Worm (Caenorhabditis elegans): Measurements from ENCODE around the gene pstk-1.

The pstk-1 gene

DNA sequence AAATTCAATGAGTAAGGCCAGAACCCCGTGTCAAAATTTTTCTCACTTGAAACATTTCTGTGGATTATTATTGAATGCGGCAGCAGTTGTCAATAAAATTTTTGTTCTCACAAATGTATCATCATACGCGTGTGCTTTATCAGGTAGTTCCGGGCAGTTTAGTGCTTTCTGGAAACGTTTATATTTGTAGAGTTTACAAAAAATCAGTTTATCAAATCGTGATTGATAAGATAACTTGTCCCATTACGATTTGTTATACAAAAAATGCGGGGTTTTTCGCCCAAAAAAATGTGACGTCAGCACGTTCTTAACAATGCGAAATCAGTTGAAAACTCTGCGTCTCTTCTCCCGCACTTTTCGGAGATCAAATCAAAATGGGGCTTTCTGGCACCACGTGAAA, 21.2 kb upstream of the pstk-1 start:
- no peak for TF ChIP-seq unc-62 (GFP tag; optimal IDR thresholded peaks at IDR 0.05)

DNA sequence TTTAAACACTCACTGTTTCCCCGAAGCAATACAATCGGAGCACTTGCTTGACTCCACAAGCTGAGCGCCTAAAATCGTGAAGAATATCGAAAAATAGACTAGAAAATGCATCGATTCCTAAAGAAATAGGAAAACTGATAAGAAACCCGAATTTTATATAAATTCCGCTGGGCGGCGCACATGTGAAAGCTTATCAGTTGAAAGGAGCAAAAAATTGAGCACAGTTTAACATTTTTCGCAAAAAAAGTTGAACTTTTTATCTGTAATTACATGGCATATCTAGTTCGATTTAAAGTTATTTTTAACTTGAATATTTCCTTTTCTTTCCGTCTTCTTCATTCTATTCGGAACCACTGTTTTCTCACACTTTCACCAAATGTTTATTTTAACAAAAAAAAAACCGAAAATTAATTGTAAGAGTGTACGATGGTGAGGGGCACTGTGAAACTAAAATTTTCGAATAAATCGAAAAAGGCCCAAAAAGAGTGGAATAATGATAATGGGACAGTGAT, 20.4 kb upstream of the pstk-1 start, which contains the start of gene Y49E10.18:
TSS of gene Y49E10.18 (minus strand) at position 116 of the 512 bp plus-strand sequence.
- no peak for TF ChIP-seq unc-62 (GFP tag; optimal IDR thresholded peaks at IDR 0.05)

DNA sequence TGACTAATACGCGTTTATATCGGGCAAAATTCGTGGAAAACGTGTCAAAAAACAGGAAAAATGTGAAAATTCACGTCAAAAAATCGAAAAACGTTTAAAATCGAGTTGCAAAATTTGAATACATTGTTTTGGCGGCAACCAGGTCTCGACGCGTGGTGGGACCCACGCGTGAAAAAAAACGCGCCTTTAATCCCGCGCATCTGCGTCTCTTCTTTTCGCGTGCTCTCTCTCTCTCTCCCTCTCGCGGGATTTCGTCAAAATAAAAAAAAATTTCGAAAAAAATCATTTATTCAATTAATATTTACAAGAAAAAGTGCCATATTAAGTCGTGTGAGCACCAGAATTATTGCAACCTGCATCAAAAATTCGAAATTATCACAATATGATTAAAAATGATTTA, 13.1 kb upstream of the pstk-1 start, which contains the start of gene ani-1:
TSS of gene ani-1 (minus strand) at position 61 of the 400 bp plus-strand sequence.
- TF ChIP-seq unc-62 (GFP tag; optimal IDR thresholded peaks at IDR 0.05), result no peak

DNA sequence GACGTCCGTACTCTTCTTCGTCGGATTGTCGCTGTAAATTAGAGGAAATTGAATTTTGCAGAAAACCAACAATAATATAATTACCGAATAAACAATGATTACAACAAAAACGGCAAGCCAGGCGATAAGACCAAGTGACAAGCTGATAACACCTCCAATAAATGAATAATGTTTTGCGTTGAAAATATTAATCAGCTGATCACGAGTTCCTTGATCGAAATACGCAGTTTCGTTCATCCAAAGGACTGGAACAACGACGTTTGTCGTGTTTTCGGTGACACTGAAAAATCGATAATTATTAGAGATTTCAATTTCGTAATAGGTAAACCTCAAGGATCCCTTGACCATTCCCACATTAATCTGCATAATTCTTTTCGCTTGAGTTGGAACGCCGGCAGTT, 12.6 kb upstream of the pstk-1 start:
- TF ChIP-seq unc-62 (GFP tag; optimal IDR thresholded peaks at IDR 0.05), result no peak

DNA sequence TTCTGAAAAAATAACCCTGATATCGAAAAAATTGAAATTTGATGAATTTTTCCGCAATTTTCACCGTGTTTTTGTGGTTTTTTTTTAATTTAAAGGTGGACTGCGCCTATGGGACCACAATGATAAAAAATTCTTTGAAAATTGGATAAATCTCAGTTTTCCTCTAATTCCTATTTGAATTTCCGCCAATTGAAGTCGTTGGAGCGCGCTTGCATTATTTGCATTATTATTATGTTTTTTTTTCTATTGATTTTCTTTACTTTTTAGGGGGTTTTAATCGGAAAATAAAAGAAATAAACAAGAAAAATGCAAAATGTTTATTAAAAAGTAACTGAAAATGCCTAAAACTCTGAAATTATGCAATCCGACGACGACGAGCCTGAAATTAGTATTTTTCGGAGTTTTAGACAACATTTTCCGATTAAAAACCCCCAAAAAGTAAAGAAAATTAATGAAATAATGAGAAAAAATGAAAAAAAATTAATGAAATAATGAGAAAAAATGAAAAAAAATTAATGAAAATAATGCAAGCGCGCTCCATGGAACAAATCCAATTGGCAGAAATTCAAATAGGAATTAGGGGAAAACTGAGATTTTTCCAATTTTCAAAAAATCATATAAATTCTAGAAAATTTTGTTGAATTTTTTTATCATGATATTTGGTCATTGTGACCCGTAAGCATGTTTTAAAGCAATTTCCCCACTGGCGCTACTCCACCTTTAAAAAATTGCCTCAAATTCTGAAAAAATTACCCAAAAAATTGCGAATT, 10.6 kb upstream of the pstk-1 start:
- TF ChIP-seq unc-62 (GFP tag; optimal IDR thresholded peaks at IDR 0.05), result no peak

DNA sequence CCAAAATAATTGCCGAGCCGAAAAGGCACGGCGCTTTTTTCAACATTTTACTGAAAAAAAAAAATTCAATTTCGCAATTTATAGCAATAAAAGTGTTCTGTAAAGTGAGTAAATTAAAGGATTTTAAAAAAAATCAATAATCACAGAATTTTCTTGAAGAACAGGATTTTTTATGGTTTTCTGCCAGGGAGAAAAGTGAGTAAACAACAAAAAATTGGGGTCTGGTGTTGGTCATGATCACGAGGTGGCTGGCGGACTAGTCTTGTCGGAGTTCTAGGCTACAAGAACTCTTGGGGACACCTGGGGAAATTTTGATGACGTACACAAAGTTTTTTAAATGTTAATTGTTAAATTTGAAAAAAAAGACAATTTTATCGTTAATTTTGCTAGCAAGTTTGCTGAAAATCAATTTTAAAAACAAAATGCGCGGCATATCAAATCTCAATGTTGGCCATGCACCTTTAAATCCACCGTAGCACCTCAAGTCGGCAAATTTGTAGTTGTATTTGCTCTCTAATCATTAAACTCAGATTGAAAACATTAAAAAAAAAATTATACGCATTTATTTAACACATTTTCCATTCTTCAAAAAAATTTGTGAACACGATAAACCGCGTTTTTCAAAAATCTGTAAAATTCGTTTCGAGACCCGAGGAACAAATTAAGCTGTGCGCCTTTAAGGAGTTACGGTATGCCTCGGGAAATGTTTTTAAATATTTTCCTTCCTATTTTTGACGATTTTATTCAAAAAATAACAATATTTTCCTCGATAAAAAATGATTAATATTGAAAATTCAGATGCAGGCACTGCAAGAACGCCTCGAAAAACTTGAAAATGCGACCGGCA, 9.4 kb upstream of the pstk-1 start, which contains the start of the genes scav-3 and Y49E10.21:
TSS of gene scav-3 (minus strand) at position 50 of the 847 bp plus-strand sequence.
TSS of gene Y49E10.21 (plus strand) at position 797 of the 847 bp plus-strand sequence.
- no peak for TF ChIP-seq unc-62 (GFP tag; optimal IDR thresholded peaks at IDR 0.05)

DNA sequence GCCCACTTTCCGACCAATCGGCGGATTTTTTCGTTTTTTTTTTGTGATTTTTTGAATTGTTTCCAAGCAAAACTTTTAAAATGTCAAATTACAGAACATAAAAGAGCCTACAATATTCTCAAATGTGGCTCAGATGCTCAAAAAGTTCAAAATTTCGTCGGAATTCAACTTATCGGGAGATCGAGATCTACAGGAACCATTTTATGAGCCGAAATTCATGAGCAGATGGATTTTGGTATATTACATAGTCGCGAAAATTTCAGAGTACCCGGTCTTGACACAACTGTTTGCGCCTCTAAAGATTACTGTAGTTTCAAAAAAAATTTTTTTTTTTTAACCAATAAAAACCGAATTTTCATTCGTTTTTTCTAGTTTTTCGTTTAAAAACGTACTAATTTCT, 7.4 kb upstream of the pstk-1 start:
- no peak for TF ChIP-seq unc-62 (GFP tag; optimal IDR thresholded peaks at IDR 0.05)

DNA sequence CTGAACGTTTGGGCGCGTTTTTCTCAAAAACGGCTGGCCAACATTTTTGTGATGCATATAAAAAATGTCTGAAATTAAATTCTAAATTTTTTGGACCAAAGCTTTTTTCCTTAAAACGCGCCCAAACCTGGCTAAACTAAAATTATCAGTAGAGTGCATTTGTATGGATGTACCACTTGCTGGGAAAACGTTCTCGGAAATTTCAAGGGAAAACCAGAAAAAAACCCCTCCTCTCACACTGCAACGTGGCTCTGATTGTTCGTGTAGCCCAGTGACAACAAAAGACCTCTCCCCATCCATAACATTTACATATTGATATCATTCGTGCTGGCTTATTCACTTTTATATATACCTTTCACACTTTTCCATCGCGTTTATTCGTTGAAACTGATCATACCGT, 2.5 kb downstream of the pstk-1 start, which contains the start of gene Y49E10.29:
TSS of gene Y49E10.29 (plus strand) at position 301 of the 400 bp plus-strand sequence.
- TF ChIP-seq unc-62 (GFP tag; optimal IDR thresholded peaks at IDR 0.05), result no peak

DNA sequence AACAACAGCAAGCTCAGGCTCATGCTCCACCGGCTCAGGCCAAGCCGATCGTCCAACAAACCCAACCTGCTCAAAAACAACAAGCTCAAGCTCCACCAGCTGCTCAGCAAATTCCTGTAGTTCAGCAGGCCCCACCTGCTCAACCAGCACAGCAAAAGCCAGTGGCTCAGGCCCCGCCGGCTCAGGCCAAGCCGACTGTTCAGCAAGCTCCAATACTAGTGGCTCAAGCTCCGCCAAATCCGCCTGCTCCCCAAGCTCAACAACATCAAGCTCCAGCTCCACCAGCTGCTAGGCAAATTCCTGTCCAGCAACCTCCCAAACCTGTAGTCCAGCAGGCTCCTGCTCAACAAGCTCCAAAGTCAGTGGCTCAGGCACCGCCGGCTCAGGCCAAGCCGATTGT, 3.4 kb downstream of the pstk-1 start:
- no peak for TF ChIP-seq unc-62 (GFP tag; optimal IDR thresholded peaks at IDR 0.05)

DNA sequence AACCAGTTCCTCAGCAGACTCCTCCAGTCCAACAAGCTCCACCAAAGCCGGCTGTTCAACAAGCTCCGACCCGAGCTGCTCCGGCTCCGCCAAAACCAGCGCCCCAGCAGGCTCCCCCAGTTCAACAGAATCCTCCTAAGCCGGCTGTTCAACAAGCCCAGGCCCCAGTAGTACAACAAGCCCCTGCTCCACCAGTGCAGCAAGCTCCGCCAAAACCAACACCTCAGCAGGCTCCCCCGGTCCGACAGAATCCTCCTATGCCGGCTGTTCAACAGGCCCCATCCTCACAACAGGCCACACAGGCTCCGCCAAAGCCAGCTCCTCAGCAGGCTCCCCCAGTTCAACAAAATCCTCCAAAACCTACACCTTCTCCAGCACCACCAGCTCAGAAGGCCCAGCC, 4.2 kb downstream of the pstk-1 start:
- no peak for TF ChIP-seq unc-62 (GFP tag; optimal IDR thresholded peaks at IDR 0.05)

DNA sequence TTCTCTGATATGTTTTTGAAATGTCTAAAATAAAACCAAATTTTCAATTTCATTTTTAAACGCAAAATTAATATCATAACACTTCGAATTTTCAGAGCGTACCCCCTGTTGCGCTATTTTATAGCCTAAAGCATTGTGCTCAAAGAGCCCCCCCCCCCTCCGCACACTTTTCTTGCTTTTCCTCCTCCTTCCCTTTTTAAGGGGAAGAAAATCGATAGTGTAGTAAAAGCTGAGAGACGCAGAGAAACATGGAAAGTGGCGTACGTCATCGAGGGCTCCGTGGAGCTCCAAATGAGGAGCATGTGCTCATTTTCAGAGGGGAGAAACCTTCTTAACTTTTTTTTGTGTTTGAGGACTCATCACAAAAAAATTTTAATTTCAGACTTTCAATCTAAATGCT, 6.1 kb downstream of the pstk-1 start, which contains the start of gene cccp-1:
TSS of gene cccp-1 (plus strand) at position 377 of the 400 bp plus-strand sequence.
- no peak for TF ChIP-seq unc-62 (GFP tag; optimal IDR thresholded peaks at IDR 0.05)

DNA sequence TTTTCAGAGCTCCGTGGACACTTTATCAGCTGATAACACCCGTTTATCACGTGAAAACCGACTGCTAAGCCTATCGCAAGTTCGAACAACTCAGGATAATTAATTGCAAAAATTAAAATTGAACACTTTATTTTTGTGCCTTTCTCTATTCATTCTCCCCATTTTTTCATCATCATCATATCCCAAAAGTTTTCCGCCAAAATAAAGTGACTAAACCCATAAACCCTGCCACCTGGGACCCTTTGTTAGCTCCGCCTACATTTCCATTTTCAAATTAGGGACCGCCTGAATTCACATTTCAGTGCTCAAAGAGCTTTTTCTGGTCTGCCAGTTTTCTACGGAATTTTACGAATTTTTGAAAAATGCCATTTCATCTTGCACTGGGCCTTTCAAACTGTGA, 18.0 kb downstream of the pstk-1 start, which contains the start of gene arrd-16:
TSS of gene arrd-16 (plus strand) at position 301 of the 400 bp plus-strand sequence.
- no peak for TF ChIP-seq unc-62 (GFP tag; optimal IDR thresholded peaks at IDR 0.05)

DNA sequence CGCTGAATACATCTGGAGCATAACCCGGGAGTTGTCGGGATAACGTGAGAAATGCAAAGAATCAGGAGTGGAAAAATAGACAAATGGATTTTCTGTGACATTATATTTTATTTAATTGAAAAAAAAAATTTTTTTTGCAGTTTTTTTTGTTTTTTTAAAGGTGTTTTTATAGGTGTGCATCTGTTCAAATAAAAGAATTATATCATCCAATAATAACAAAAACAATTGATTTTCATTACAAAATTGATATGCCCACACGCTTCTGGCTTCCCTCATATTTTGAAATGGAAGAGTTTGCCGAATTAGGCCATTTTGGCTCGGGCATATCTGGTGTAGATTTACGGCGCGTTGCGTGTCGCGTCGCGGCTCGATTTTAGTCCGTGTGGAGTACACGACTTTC, 25.6 kb downstream of the pstk-1 start, which contains the start of gene Y49E10.25:
TSS of gene Y49E10.25 (minus strand) at position 101 of the 400 bp plus-strand sequence.
- no peak for TF ChIP-seq unc-62 (GFP tag; optimal IDR thresholded peaks at IDR 0.05)

DNA sequence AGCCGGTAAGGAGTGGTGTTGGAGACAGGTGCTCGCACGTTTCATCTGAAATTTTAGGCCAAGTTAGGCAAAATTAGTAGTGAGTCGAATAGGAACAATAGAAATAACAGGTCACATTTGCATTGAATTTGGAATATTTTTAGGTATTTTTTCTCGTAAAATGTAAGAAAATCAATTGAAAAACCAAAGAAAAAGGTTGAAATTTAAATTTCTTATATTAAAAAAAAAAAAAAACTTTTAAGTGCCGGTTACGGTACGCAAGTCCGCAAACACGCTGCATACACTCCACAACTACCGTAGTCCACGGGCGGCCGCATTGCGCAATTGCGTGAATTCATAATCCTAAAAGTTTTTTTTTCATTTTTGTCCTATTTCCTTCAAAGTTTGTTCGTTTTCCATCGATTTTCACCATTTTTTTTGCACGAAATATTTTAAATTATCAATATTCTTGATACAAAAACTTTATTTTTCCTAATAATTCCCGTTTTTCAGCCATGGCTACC, 29.2 kb downstream of the pstk-1 start, which contains the start of the genes Y111B2A.1 and Y111B2A.2:
TSS of gene Y111B2A.1 (minus strand) at position 51 of the 503 bp plus-strand sequence.
TSS of gene Y111B2A.2 (plus strand) at position 493 of the 503 bp plus-strand sequence.
- no peak for TF ChIP-seq unc-62 (GFP tag; optimal IDR thresholded peaks at IDR 0.05)

DNA sequence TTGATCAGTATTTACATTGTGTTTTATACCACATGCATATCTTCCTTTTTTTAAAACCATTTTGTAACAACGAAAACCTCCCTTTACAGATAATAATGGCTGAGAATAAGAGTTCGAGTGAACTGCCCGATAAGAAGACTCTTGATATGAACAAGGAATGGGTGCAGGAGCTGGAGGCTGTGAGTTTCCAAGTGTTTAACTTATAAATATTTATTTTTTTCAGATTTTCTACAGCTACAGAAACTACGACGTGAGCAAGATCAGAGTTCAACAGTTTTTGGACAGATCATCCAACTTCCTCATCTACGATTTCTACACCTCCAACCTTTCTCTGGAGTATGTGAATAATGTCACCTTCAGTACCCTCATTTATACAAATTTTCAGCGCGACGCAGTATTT, 30.0 kb downstream of the pstk-1 start, which contains the start of gene herd-1:
TSS of gene herd-1 (plus strand) at position 90 of the 400 bp plus-strand sequence.
- TF ChIP-seq unc-62 (GFP tag; optimal IDR thresholded peaks at IDR 0.05), result no peak
